Worm (Caenorhabditis elegans) whole organism, early embryonic: ENCODE results near the gene H27A22.1.

Experiments
- ama-1 ChIP-seq: fragments of 150-350 bp; optimal IDR thresholded peaks from 2 replicates; lab custom pipeline; 2014
- ets-7 ChIP-seq: sonication (generic microtip); optimal IDR thresholded peaks from 2 replicates; lab custom pipeline; 2016; ENCODE audit warnings: missing genotype, missing genetic modification characterization, missing compliant biosample characterization
- hnd-1 ChIP-seq: sonication (generic microtip); optimal IDR thresholded peaks from 2 replicates; lab custom pipeline; 2016; ENCODE audit warnings: missing genetic modification characterization, missing compliant biosample characterization
- pes-1 ChIP-seq: fragments of 200-800 bp; sonication (Bioruptor generic); IDR thresholded peaks from 2 replicates; pipeline ENCODE4 v1.3.6; 2022; ENCODE audit warnings: missing genetic modification reagents, missing genetic modification characterization, missing compliant biosample characterization
- tra-4 ChIP-seq: sonication (generic microtip); optimal IDR thresholded peaks from 2 replicates; lab custom pipeline; 2017; ENCODE audit warnings: missing genetic modification characterization, missing compliant biosample characterization

DNA sequence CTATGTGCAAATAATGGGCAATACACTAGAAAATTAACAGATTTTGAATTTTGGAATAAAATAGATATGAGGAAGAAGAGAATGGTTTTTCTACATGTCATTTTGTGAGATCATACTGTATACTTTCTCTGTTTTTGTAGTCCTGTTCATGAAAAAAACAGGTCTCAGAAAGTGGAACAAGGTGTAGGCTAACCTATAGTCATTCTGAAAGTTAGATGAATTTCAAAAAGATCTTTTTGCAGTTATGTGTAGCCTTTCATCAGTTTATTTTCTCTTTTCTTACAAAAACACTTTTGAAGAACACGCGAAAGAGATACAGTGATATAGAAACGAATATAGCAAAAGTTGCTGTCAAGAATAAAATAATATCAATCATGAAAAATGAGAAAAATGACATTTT is 51.8 kb downstream of the H27A22.1 start, which contains the start of gene ugt-35:
- TF ChIP-seq ama-1 (lab: Kevin White, UChicago): no peak
- TF ChIP-seq tra-4 (tag; lab: Kevin White, UChicago): no peak
- no peak for TF ChIP-seq hnd-1 (tag; lab: Kevin White, UChicago)
- TF ChIP-seq ets-7 (tag; lab: Kevin White, UChicago): no peak
- no peak for TF ChIP-seq pes-1
